Worm (Caenorhabditis elegans): Measurements from ENCODE around the gene Y27F2A.8.

ce11 chrII:3156749-3157148, 26.8 kb upstream of the Y27F2A.8 start, which contains the start of gene sri-33:
- no peak for TF ChIP-seq tbx-11 (GFP tag; IDR thresholded peaks at IDR 0.05)
- no peak for TF ChIP-seq aly-1 (tag; optimal IDR thresholded peaks at IDR 0.05)
- no peak for TF ChIP-seq tbx-37 (GFP tag; conservative IDR thresholded peaks at IDR 0.05)
- TF ChIP-seq F13C5.2 (tag; optimal IDR thresholded peaks at IDR 0.05) = no peak
- TF ChIP-seq ceh-36 (tag; optimal IDR thresholded peaks at IDR 0.05) = no peak
- no peak for TF ChIP-seq hmg-4 (GFP tag; optimal IDR thresholded peaks at IDR 0.05)
- TF ChIP-seq hnd-1 (tag; optimal IDR thresholded peaks at IDR 0.05) = no peak
- no peak for TF ChIP-seq ceh-13 (GFP tag; optimal IDR thresholded peaks at IDR 0.05)
- no peak for TF ChIP-seq flt-1 (GFP tag; IDR thresholded peaks at IDR 0.05)
- TF ChIP-seq ama-1 (optimal IDR thresholded peaks at IDR 0.05) = no peak

Data from whole organism, early embryonic.